Worm (Caenorhabditis elegans) whole organism, L4 larva: ENCODE measurements around the gene imp-3.
A peak's percentile ranks its signal among the peaks of the same experiment; 100 is the strongest.

ENCODE experiments used
- F10B5.3 ChIP-seq: sonication (generic microtip); optimal IDR thresholded peaks from 2 replicates; lab custom pipeline; 2016; ENCODE audit warnings: mild to moderate bottlenecking, missing genetic modification characterization, missing compliant biosample characterization
- T26A8.4 ChIP-seq: fragments of 200-800 bp; sonication (Bioruptor generic); IDR thresholded peaks from 2 replicates; pipeline ENCODE4 v1.3.6; 2022; ENCODE audit warnings: missing genetic modification characterization, missing compliant biosample characterization
- aha-1 ChIP-seq: fragments of 150-350 bp; peaks from one replicate; lab custom pipeline; 2014; ENCODE audit warnings: missing biosample characterization, missing genetic modification characterization
- ceh-32 ChIP-seq: sonication (generic microtip); optimal IDR thresholded peaks from 2 replicates; lab custom pipeline; 2016; ENCODE audit warnings: mild to moderate bottlenecking, missing genetic modification characterization, missing compliant biosample characterization; ENCODE audit not compliant: poor library complexity
- ceh-62 ChIP-seq: sonication (generic microtip); optimal IDR thresholded peaks from 2 replicates; lab custom pipeline; 2017; ENCODE audit warnings: missing biosample characterization, missing genetic modification characterization
- ces-1 ChIP-seq: fragments of 150-350 bp; sonication (generic microtip); optimal IDR thresholded peaks from 4 replicates; lab custom pipeline; 2014; ENCODE audit warnings: missing biosample characterization, missing genetic modification reagents, missing genetic modification characterization
- daf-16 ChIP-seq, 3 experiments: sonication (generic microtip); optimal IDR thresholded peaks; 2 replicates each; lab custom pipeline; 2016 to 2017; ENCODE audit warnings: missing genetic modification characterization in 3 of 3, missing genetic modification reagents in 3 of 3, mild to moderate bottlenecking in 2 of 3, missing compliant biosample characterization in 2 of 3, missing biosample characterization in 1 of 3, moderate library complexity in 1 of 3
- daf-19 ChIP-seq: fragments of 200-800 bp; sonication (Bioruptor generic); conservative IDR thresholded peaks from 2 replicates; pipeline ENCODE4 v1.3.6; 2022; ENCODE audit warnings: missing genetic modification characterization, missing compliant biosample characterization
- daf-8 ChIP-seq: fragments of 200-800 bp; sonication (Bioruptor generic); IDR thresholded peaks from 2 replicates; pipeline ENCODE4 v1.3.6; 2022; ENCODE audit warnings: missing genetic modification characterization, missing compliant biosample characterization
- dmd-6 ChIP-seq: fragments of 200-800 bp; sonication (Bioruptor generic); IDR thresholded peaks from 2 replicates; pipeline ENCODE4 v1.3.6; 2022; ENCODE audit warnings: missing genetic modification reagents, missing genetic modification characterization, missing compliant biosample characterization
- egl-27 ChIP-seq: sonication (generic microtip); optimal IDR thresholded peaks from 3 replicates; lab custom pipeline; 2017; ENCODE audit warnings: missing biosample characterization, missing genetic modification reagents, missing genetic modification characterization
- egl-43 ChIP-seq: fragments of 200-800 bp; sonication (Bioruptor generic); IDR thresholded peaks from 2 replicates; pipeline ENCODE4 v1.3.6; 2022; ENCODE audit warnings: missing genetic modification reagents, missing genetic modification characterization, missing compliant biosample characterization
- hmg-1.1 ChIP-seq: fragments of 200-800 bp; sonication (Bioruptor generic); IDR thresholded peaks from 2 replicates; pipeline ENCODE4 v1.3.6; 2022; ENCODE audit warnings: missing genetic modification reagents, missing genetic modification characterization, missing compliant biosample characterization
- madf-5 ChIP-seq, 2 experiments: fragments of 200-800 bp; sonication (Bioruptor generic); IDR thresholded peaks; 2 replicates each; pipeline ENCODE4 v1.3.6; 2022; ENCODE audit warnings: missing compliant biosample characterization in 2 of 2, missing genetic modification characterization in 2 of 2
- mdt-29 ChIP-seq: fragments of 200-800 bp; sonication (Bioruptor generic); IDR thresholded peaks from 2 replicates; pipeline ENCODE4 v1.3.6; 2022; ENCODE audit warnings: missing genetic modification reagents, missing genetic modification characterization, missing compliant biosample characterization
- nhr-102 ChIP-seq: sonication (generic microtip); optimal IDR thresholded peaks from 2 replicates; lab custom pipeline; 2016; ENCODE audit warnings: mild to moderate bottlenecking, missing genetic modification characterization, moderate library complexity, missing compliant biosample characterization
- nhr-111 ChIP-seq: fragments of 200-800 bp; sonication (Bioruptor generic); optimal IDR thresholded peaks from 2 replicates; lab custom pipeline; 2018; ENCODE audit warnings: mild to moderate bottlenecking, missing genetic modification characterization, missing compliant biosample characterization
- nhr-237 ChIP-seq: sonication (generic microtip); optimal IDR thresholded peaks from 2 replicates; lab custom pipeline; 2017; ENCODE audit warnings: missing biosample characterization, missing genetic modification characterization
- nhr-28 ChIP-seq: fragments of 150-350 bp; optimal IDR thresholded peaks from 2 replicates; lab custom pipeline; 2014; ENCODE audit warnings: missing biosample characterization, missing genetic modification characterization
- pqm-1 ChIP-seq: sonication (generic microtip); optimal IDR thresholded peaks from 2 replicates; lab custom pipeline; 2017; ENCODE audit warnings: missing biosample characterization, missing genetic modification characterization
- saeg-2 ChIP-seq: fragments of 200-800 bp; sonication (Bioruptor generic); IDR thresholded peaks from 2 replicates; pipeline ENCODE4 v1.3.6; 2022; ENCODE audit warnings: missing genetic modification reagents, missing genetic modification characterization, missing compliant biosample characterization
- sdz-12 ChIP-seq: fragments of 200-800 bp; sonication (Bioruptor generic); optimal IDR thresholded peaks from 2 replicates; lab custom pipeline; 2018; ENCODE audit warnings: mild to moderate bottlenecking, missing genetic modification characterization, missing compliant biosample characterization
- set-16 ChIP-seq: fragments of 200-800 bp; sonication (Bioruptor generic); IDR thresholded peaks from 2 replicates; pipeline ENCODE4 v1.3.6; 2022; ENCODE audit warnings: missing genetic modification reagents, missing genetic modification characterization, missing compliant biosample characterization
- spr-3 ChIP-seq: fragments of 200-800 bp; sonication (Bioruptor generic); optimal IDR thresholded peaks from 2 replicates; lab custom pipeline; 2018; ENCODE audit warnings: mild to moderate bottlenecking, missing genetic modification characterization, missing compliant biosample characterization
- tra-1 ChIP-seq: fragments of 200-800 bp; sonication (Bioruptor generic); IDR thresholded peaks from 2 replicates; pipeline ENCODE4 v1.3.6; 2022; ENCODE audit warnings: missing genetic modification reagents, missing genetic modification characterization, missing compliant biosample characterization
- unc-130 ChIP-seq: sonication (generic microtip); optimal IDR thresholded peaks from 2 replicates; lab custom pipeline; 2016; ENCODE audit warnings: missing genetic modification reagents, missing genetic modification characterization, missing compliant biosample characterization
- unc-39 ChIP-seq: sonication (generic microtip); optimal IDR thresholded peaks from 2 replicates; lab custom pipeline; 2017; ENCODE audit warnings: missing biosample characterization, missing genetic modification characterization
- unc-62 ChIP-seq, 3 experiments: fragments of 150-350 bp in 1 of 3; sonication (generic microtip); optimal IDR thresholded peaks in 2 of 3; peaks in 1 of 3; 1 replicate in 1 of 3; 2 replicates in 2 of 3; lab custom pipeline; 2014 to 2017; ENCODE audit warnings: missing biosample characterization in 3 of 3, missing genetic modification characterization in 3 of 3, missing genetic modification reagents in 3 of 3, missing genotype in 1 of 3

Gene imp-3

ce11 chrIV:7757245-7757644, 32.2 kb downstream of the imp-3 start, which contains the start of gene C46A5.4:
C46A5.4 (minus strand) TSS chrIV:7757345.
- TF ChIP-seq tra-1 (no peak), hmg-1.1 (GFP tag; lab: Robert Waterston, UW) (no peak), mdt-29 (no peak), nhr-102 (tag; lab: Kevin White, UChicago) (no peak), nhr-237 (tag; lab: Kevin White, UChicago) (no peak), sdz-12 (GFP tag; lab: Kevin White, UChicago) (no peak), nhr-28 (tag; lab: Kevin White, UChicago) (no peak)

DNA sequence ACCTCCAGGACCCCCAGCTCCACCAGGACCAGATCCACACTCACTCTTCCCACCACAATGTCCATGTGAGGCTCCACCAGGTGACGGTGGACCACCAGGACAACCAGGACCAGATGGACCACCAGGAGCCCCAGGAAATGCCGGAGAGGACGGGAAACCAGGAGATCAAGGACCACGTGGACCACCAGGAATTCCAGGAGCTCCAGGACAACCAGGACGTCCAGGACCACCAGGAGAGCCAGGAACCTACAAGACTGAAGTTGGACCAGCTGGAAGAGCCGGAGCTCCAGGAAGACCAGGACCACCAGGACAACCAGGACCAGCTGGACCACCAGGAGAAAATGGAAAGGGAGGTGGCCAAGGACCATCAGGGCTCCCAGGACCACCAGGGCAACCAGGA, 35.3 kb downstream of the imp-3 start:
- TF ChIP-seq tra-1 = no peak
- TF ChIP-seq spr-3 (GFP tag; lab: Kevin White, UChicago) = peak; percentile 28
- peak; percentile 76 for TF ChIP-seq egl-43
- 0 out of 2 replicates have a peak, but pooled peaks have one; percentile 47 for TF ChIP-seq T26A8.4 (GFP tag; lab: Robert Waterston, UW)
- no peak for TF ChIP-seq saeg-2 (GFP tag; lab: Robert Waterston, UW)
- TF ChIP-seq set-16 = peak; percentile 94
- 0 out of 4 replicates have a peak, but pooled peaks of 1 of the 2 experiments have one; percentile 45 for TF ChIP-seq madf-5 (GFP tag; IDR thresholded peaks at IDR 0.05; lab: Robert Waterston, UW)
- TF ChIP-seq aha-1 = peak; percentile 21
- TF ChIP-seq, all 104 proteins: peak for 6

DNA sequence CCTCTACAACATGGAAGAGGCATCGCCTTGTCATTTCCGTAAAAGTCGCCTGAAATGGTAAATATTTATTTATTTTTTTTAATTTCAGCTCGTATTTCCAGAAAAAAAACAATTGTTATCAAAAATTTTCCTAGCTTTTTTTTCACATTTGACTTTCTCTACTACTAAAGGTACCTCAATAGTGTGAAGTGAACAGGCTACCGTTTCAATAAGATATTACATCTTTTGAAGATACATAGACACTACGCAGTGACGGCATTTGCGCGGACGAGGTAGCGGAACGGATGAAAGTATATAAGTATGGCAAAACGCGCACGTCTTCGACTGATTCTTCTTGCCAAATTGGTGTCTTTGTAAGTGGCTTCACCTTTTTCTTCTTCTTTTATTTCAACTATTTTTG, 36.3 kb downstream of the imp-3 start, which contains the start of gene col-14:
col-14 (plus strand) TSS at position 301 of the 400 bp plus-strand sequence.
- TF ChIP-seq unc-130 (GFP tag; lab: Kevin White, UChicago) (no peak), ceh-62 (no peak)

DNA sequence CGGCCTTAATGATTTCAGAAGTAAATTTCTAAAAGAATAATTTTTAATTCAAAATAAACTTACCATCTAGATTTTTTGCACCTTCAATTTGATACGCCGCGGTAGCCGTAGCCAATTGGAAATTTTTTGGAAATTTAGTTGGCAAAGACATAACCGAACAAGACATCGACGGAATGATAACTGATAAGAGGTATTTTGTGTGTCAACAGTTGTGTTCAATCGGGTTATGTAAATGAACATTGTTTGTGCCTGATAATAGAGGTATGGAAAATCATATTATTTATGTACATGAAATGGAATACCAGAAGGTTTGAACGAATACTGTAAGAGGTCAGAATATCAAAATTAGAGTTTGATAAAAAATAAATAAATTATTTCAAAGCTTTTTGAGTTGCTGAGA, 41.6 kb downstream of the imp-3 start, which contains the start of gene klo-1:
klo-1 (minus strand) TSS at position 388 of the 400 bp plus-strand sequence.
- no peak for TF ChIP-seq daf-19 (GFP tag; lab: Robert Waterston, UW)
- peak; percentile 80 for TF ChIP-seq nhr-28 (tag; lab: Kevin White, UChicago)
- peak; percentile 7; the same call in 1 of the 2 replicates for TF ChIP-seq dmd-6 (GFP tag; lab: Robert Waterston, UW)
- peak in 1 of 2 experiments; percentile 26 for TF ChIP-seq unc-62 (GFP tag; optimal IDR thresholded peaks at IDR 0.05 in 1 of 2; lab: Kevin White, UChicago)
- no peak for TF ChIP-seq unc-62 (tag; optimal IDR thresholded peaks at IDR 0.05; lab: Kevin White, UChicago)
- TF ChIP-seq unc-39 (tag; lab: Kevin White, UChicago) = no peak
- no peak for TF ChIP-seq daf-16 (GFP tag; optimal IDR thresholded peaks at IDR 0.05; lab: Kevin White, UChicago)
- peak; percentile 93 for TF ChIP-seq daf-16 (tag; optimal IDR thresholded peaks at IDR 0.05; lab: Kevin White, UChicago)
- peak; percentile 96 for TF ChIP-seq pqm-1
- TF ChIP-seq, all 104 proteins: peak for 5

DNA sequence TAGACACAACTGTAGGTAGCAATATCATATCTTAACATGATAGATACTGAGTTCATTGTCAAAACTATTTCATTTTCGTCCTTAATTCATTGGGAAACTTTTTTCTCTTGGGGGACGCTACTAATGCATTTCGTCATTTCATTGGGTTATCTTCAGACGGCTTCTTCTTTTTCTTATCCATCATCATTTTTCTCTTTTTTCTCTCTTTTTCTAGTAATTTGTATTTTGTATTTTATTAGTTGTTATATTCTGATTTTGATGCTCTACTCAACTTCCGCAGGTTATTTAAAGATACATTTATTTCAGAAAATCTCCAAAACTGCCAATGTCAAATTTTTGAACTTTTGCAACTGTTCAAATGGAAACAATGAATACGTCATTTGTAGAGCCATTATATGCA, 45.9 kb downstream of the imp-3 start, which contains the start of gene npr-35:
npr-35 (plus strand) TSS at position 301 of the 400 bp plus-strand sequence.
- TF ChIP-seq daf-8 (no peak), unc-39 (tag; lab: Kevin White, UChicago) (no peak), unc-62 (GFP tag; optimal IDR thresholded peaks at IDR 0.05 in 1 of 2; lab: Kevin White, UChicago) (peak in 1 of 2 experiments; percentile 80), unc-62 (tag; optimal IDR thresholded peaks at IDR 0.05; lab: Kevin White, UChicago) (no peak), ces-1 (GFP tag; lab: Kevin White, UChicago) (no peak), egl-27 (tag; lab: Kevin White, UChicago) (no peak), F10B5.3 (no peak)

ce11 chrIV:7736616-7737015, 52.8 kb downstream of the imp-3 start:
- TF ChIP-seq nhr-111 (GFP tag; lab: Kevin White, UChicago) (no peak), sdz-12 (GFP tag; lab: Kevin White, UChicago) (no peak), daf-19 (GFP tag; lab: Robert Waterston, UW) (no peak), ceh-32 (tag; lab: Kevin White, UChicago) (no peak)
- TF ChIP-seq, all 104 proteins: peak for 0
